Worm (Caenorhabditis elegans): ENCODE results near the gene scl-6.

The scl-6 gene

ce11 chrIV:13075625-13076252 lies 7.2 kb downstream of the scl-6 start:
- TF ChIP-seq egl-5 (tag; optimal IDR thresholded peaks at IDR 0.05) (no peak), nhr-77 (tag; optimal IDR thresholded peaks at IDR 0.05) (no peak), elt-1 (tag; optimal IDR thresholded peaks at IDR 0.05) (no peak), nhr-43 (tag; optimal IDR thresholded peaks at IDR 0.05; ENCODE audit: poor library complexity, severe bottlenecking) (peak; percentile 63), nhr-237 (tag; optimal IDR thresholded peaks at IDR 0.05) (no peak), lsy-12 (tag; optimal IDR thresholded peaks at IDR 0.05) (no peak), elt-3 (tag; optimal IDR thresholded peaks at IDR 0.05) (peak in 2 of 3 experiments; percentile 43 to 47), zag-1 (tag; optimal IDR thresholded peaks at IDR 0.05) (no peak), nhr-28 (tag; optimal IDR thresholded peaks at IDR 0.05) (no peak), fkh-10 (GFP tag; optimal IDR thresholded peaks at IDR 0.05) (no peak), daf-12 (tag; optimal IDR thresholded peaks at IDR 0.05) (no peak), sea-2 (GFP tag; optimal IDR thresholded peaks at IDR 0.05) (no peak), nhr-76 (tag; optimal IDR thresholded peaks at IDR 0.05) (no peak), lin-15B (tag; optimal IDR thresholded peaks at IDR 0.05) (no peak), nhr-25 (tag; optimal IDR thresholded peaks at IDR 0.05) (peak; percentile 17), ztf-11 (tag; optimal IDR thresholded peaks at IDR 0.05) (no peak), elt-2 (tag; optimal IDR thresholded peaks at IDR 0.05) (no peak), eor-1 (tag; optimal IDR thresholded peaks at IDR 0.05) (no peak), nhr-23 (tag; optimal IDR thresholded peaks at IDR 0.05) (peak; percentile 51), ceh-82 (tag; optimal IDR thresholded peaks at IDR 0.05) (no peak), unc-62 (GFP tag; optimal IDR thresholded peaks at IDR 0.05) (no peak), lin-39 (tag; optimal IDR thresholded peaks at IDR 0.05) (no peak), nfya-1 (tag; optimal IDR thresholded peaks at IDR 0.05; ENCODE audit: insufficient read depth) (no peak)

ce11 chrIV:13076620-13077019 lies 8.1 kb downstream of the scl-6 start, which contains the start of gene C39E9.7:
TSS of gene C39E9.7 (minus strand) at chrIV:13076720.
- TF ChIP-seq R02D3.7 (tag; optimal IDR thresholded peaks at IDR 0.05) (no peak), fos-1 (tag; optimal IDR thresholded peaks at IDR 0.05) (no peak), tbx-2 (tag; optimal IDR thresholded peaks at IDR 0.05) (no peak), ztf-11 (tag; optimal IDR thresholded peaks at IDR 0.05) (no peak), ceh-16 (tag; optimal IDR thresholded peaks at IDR 0.05) (no peak), ceh-82 (tag; optimal IDR thresholded peaks at IDR 0.05) (no peak), fkh-10 (GFP tag; optimal IDR thresholded peaks at IDR 0.05) (no peak), jun-1 (tag; optimal IDR thresholded peaks at IDR 0.05) (no peak), ZK546.5 (tag; optimal IDR thresholded peaks at IDR 0.05) (no peak), ceh-28 (tag; optimal IDR thresholded peaks at IDR 0.05) (no peak), nhr-11 (tag; optimal IDR thresholded peaks at IDR 0.05) (no peak), nhr-12 (tag; optimal IDR thresholded peaks at IDR 0.05) (no peak), nhr-43 (tag; optimal IDR thresholded peaks at IDR 0.05; ENCODE audit: poor library complexity, severe bottlenecking) (no peak), ceh-9 (tag; optimal IDR thresholded peaks at IDR 0.05) (no peak), pha-4 (tag; optimal IDR thresholded peaks at IDR 0.05) (no peak), egl-27 (tag; optimal IDR thresholded peaks at IDR 0.05) (no peak)

- TF ChIP-seq snpc-4 (tag; optimal IDR thresholded peaks at IDR 0.05): no peak
- TF ChIP-seq fos-1 (tag; optimal IDR thresholded peaks at IDR 0.05): no peak
- peak; percentile 91 for TF ChIP-seq nhr-43 (tag; optimal IDR thresholded peaks at IDR 0.05; ENCODE audit: poor library complexity, severe bottlenecking)
- TF ChIP-seq nhr-25 (tag; optimal IDR thresholded peaks at IDR 0.05): peak; percentile 81
- no peak for TF ChIP-seq nhr-76 (tag; optimal IDR thresholded peaks at IDR 0.05)
- no peak for TF ChIP-seq eor-1 (tag; optimal IDR thresholded peaks at IDR 0.05)
- TF ChIP-seq jun-1 (tag; optimal IDR thresholded peaks at IDR 0.05): no peak
- TF ChIP-seq nhr-23 (tag; optimal IDR thresholded peaks at IDR 0.05): peak; percentile 39
These were observed 9.1 kb downstream of the scl-6 start for ce11 chrIV:13077694-13078093.

- TF ChIP-seq ceh-82 (tag; optimal IDR thresholded peaks at IDR 0.05) (no peak), skn-1 (tag; optimal IDR thresholded peaks at IDR 0.05) (no peak), nfya-1 (tag; optimal IDR thresholded peaks at IDR 0.05; ENCODE audit: insufficient read depth) (no peak), nhr-23 (tag; optimal IDR thresholded peaks at IDR 0.05) (no peak), hmg-11 (tag; optimal IDR thresholded peaks at IDR 0.05) (no peak), nhr-11 (tag; optimal IDR thresholded peaks at IDR 0.05) (no peak), ceh-9 (tag; optimal IDR thresholded peaks at IDR 0.05) (no peak), jun-1 (tag; optimal IDR thresholded peaks at IDR 0.05) (no peak), nhr-12 (tag; optimal IDR thresholded peaks at IDR 0.05) (no peak), mdl-1 (tag; optimal IDR thresholded peaks at IDR 0.05) (no peak), egl-27 (tag; optimal IDR thresholded peaks at IDR 0.05) (no peak), snpc-4 (tag; optimal IDR thresholded peaks at IDR 0.05) (no peak), daf-12 (tag; optimal IDR thresholded peaks at IDR 0.05) (no peak)
These were observed 9.8 kb downstream of the scl-6 start for ce11 chrIV:13078342-13078741.

All from whole organism, L3 larva.